5 fruit fly cellular contexts compared by ENCODE assay signal in genomic region chr3L:8827133-8827867, dm6.
A peak's percentile ranks its signal among the peaks of the same experiment; 100 is the strongest.
TF ChIP-seq lines count a peak whose summit lies in the region.

dally (plus strand) TSS chr3L:8827505.

- TF ChIP-seq CTCF in whole organism, embryonic (GFP tag; optimal IDR thresholded peaks at IDR 0.05; lab: Kevin White, UChicago) = no peak

TF ChIP-seq in whole organism, adult, 20 proteins besides CTCF, POLR2A, EP300 and RAD21 (continues in another document):
- TF ChIP-seq CG1620 (GFP tag; optimal IDR thresholded peaks at IDR 0.05; lab: Kevin White, UChicago) = no peak
- TF ChIP-seq CG5204 (GFP tag; optimal IDR thresholded peaks at IDR 0.05; lab: Kevin White, UChicago) = no peak
- TF ChIP-seq Hr96 (GFP tag; optimal IDR thresholded peaks at IDR 0.05; lab: Kevin White, UChicago) = peak; percentile 53
- TF ChIP-seq cnc (optimal IDR thresholded peaks at IDR 0.05; lab: Kevin White, UChicago) = no peak
- TF ChIP-seq Crg-1 (GFP tag; optimal IDR thresholded peaks at IDR 0.05; lab: Kevin White, UChicago) = no peak
- TF ChIP-seq kay (GFP tag; lab: Kevin White, UChicago; ENCODE audit: borderline replicate concordance) = peak; percentile 91
- no peak for TF ChIP-seq ovo (GFP tag; optimal IDR thresholded peaks at IDR 0.05; lab: Kevin White, UChicago)
- TF ChIP-seq CG11617 (GFP tag; optimal IDR thresholded peaks at IDR 0.05; lab: Kevin White, UChicago) = peak; percentile 42
- TF ChIP-seq cic (GFP tag; optimal IDR thresholded peaks at IDR 0.05; lab: Kevin White, UChicago) = peak; percentile 68
- TF ChIP-seq pad (GFP tag; optimal IDR thresholded peaks at IDR 0.05; lab: Kevin White, UChicago) = no peak
- peak; percentile 52 for TF ChIP-seq toe (GFP tag; optimal IDR thresholded peaks at IDR 0.05; lab: Kevin White, UChicago)
- TF ChIP-seq Mnt (GFP tag; optimal IDR thresholded peaks at IDR 0.05; lab: Kevin White, UChicago) = peak; percentile 63
- TF ChIP-seq CG12768 (GFP tag; optimal IDR thresholded peaks at IDR 0.05; lab: Kevin White, UChicago) = peak; percentile 36
- no peak for TF ChIP-seq Clk (GFP tag; optimal IDR thresholded peaks at IDR 0.05; lab: Kevin White, UChicago)
- peak; percentile 31 for TF ChIP-seq CG14711 (tag; optimal IDR thresholded peaks at IDR 0.05; lab: Kevin White, UChicago)
- peak; percentile 57 for TF ChIP-seq bab1 (GFP tag; optimal IDR thresholded peaks at IDR 0.05; lab: Kevin White, UChicago)
- peak; percentile 2 for TF ChIP-seq CG7101 (tag; optimal IDR thresholded peaks at IDR 0.05; lab: Kevin White, UChicago)
- TF ChIP-seq CG33017 (tag; optimal IDR thresholded peaks at IDR 0.05; lab: Kevin White, UChicago) = peak; percentile 64

TF ChIP-seq in whole organism, embryonic, 481 proteins besides CTCF, POLR2A, EP300 and RAD21 (continues in another document):
- TF ChIP-seq Taf1 (GFP tag; IDR thresholded peaks at IDR 0.05; lab: Robert Waterston, UW) = no peak
- TF ChIP-seq vfl (GFP tag; optimal IDR thresholded peaks at IDR 0.05; lab: Kevin White, UChicago) = no peak
- TF ChIP-seq zen2 (GFP tag; IDR thresholded peaks at IDR 0.05; lab: Robert Waterston, UW; ENCODE audit: partially characterized antibody) = peak; percentile 62; the same call in 1 of the 3 replicates
- no peak for TF ChIP-seq ATbp (GFP tag; optimal IDR thresholded peaks at IDR 0.05; lab: Kevin White, UChicago)
- no peak for TF ChIP-seq emc (GFP tag; optimal IDR thresholded peaks at IDR 0.05; lab: Kevin White, UChicago)
- no peak for TF ChIP-seq fd3F (GFP tag; optimal IDR thresholded peaks at IDR 0.05; lab: Kevin White, UChicago)
- no peak for TF ChIP-seq br (optimal IDR thresholded peaks at IDR 0.05; lab: Kevin White, UChicago)
- TF ChIP-seq cad (GFP tag; optimal IDR thresholded peaks at IDR 0.05; lab: Kevin White, UChicago) = no peak
- peak; percentile 13 for TF ChIP-seq HmgD (GFP tag; optimal IDR thresholded peaks at IDR 0.05; lab: Kevin White, UChicago)
- no peak for TF ChIP-seq wor (GFP tag; IDR thresholded peaks at IDR 0.05; lab: Robert Waterston, UW)
- no peak for TF ChIP-seq Doc3 (GFP tag; IDR thresholded peaks at IDR 0.05; lab: Robert Waterston, UW; ENCODE audit: partially characterized antibody)
- peak; percentile 28 for TF ChIP-seq CG15601 (tag; optimal IDR thresholded peaks at IDR 0.05; lab: Kevin White, UChicago)
- no peak for TF ChIP-seq CG6689 (GFP tag; IDR thresholded peaks at IDR 0.05; lab: Robert Waterston, UW)
- peak; percentile 31 for TF ChIP-seq CG13296 (GFP tag; optimal IDR thresholded peaks at IDR 0.05; lab: Kevin White, UChicago)
- TF ChIP-seq chm (GFP tag; IDR thresholded peaks at IDR 0.05; lab: Robert Waterston, UW) = peak; percentile 78
- TF ChIP-seq Myb (GFP tag; optimal IDR thresholded peaks at IDR 0.05; lab: Kevin White, UChicago) = no peak
- TF ChIP-seq da (GFP tag; optimal IDR thresholded peaks at IDR 0.05; lab: Kevin White, UChicago) = no peak
- TF ChIP-seq CG10209 (GFP tag; optimal IDR thresholded peaks at IDR 0.05; lab: Kevin White, UChicago) = no peak
- TF ChIP-seq nerfin-1 (tag; optimal IDR thresholded peaks at IDR 0.05; lab: Kevin White, UChicago) = no peak

TF ChIP-seq in whole organism, prepupa, 60 proteins besides CTCF, POLR2A, EP300 and RAD21 (continues in another document):
- TF ChIP-seq fkh (GFP tag; optimal IDR thresholded peaks at IDR 0.05; lab: Kevin White, UChicago) (peak; percentile 40), vri (GFP tag; optimal IDR thresholded peaks at IDR 0.05; lab: Kevin White, UChicago) (peak; percentile 58), Smox (GFP tag; optimal IDR thresholded peaks at IDR 0.05; lab: Kevin White, UChicago) (peak; percentile 20), CG1621 (tag; optimal IDR thresholded peaks at IDR 0.05; lab: Kevin White, UChicago) (peak; percentile 16), Met (GFP tag; optimal IDR thresholded peaks at IDR 0.05; lab: Kevin White, UChicago) (peak; percentile 46), CG11762 (GFP tag; optimal IDR thresholded peaks at IDR 0.05; lab: Kevin White, UChicago; ENCODE audit: insufficient read depth) (no peak), CG6854 (GFP tag; optimal IDR thresholded peaks at IDR 0.05; lab: Kevin White, UChicago) (peak; percentile 53), CG15336 (GFP tag; IDR thresholded peaks at IDR 0.05; lab: Robert Waterston, UW) (peak; percentile 54; the same call in 1 of the 2 replicates), Blimp-1 (GFP tag; optimal IDR thresholded peaks at IDR 0.05; lab: Kevin White, UChicago) (no peak), Ets96B (tag; optimal IDR thresholded peaks at IDR 0.05; lab: Kevin White, UChicago) (peak; percentile 13), dac (GFP tag; optimal IDR thresholded peaks at IDR 0.05; lab: Kevin White, UChicago) (no peak), fd85E (GFP tag; optimal IDR thresholded peaks at IDR 0.05; lab: Kevin White, UChicago) (no peak), CG16779 (tag; optimal IDR thresholded peaks at IDR 0.05; lab: Kevin White, UChicago) (peak; percentile 54), CG6808 (GFP tag; optimal IDR thresholded peaks at IDR 0.05; lab: Kevin White, UChicago) (no peak), eg (GFP tag; IDR thresholded peaks at IDR 0.05; lab: Robert Waterston, UW) (peak; percentile 60; the same call in 2 of the 3 replicates), cyc (GFP tag; optimal IDR thresholded peaks at IDR 0.05; lab: Kevin White, UChicago) (no peak), esn (GFP tag; optimal IDR thresholded peaks at IDR 0.05; lab: Kevin White, UChicago) (peak; percentile 60), dsx (GFP tag; optimal IDR thresholded peaks at IDR 0.05; lab: Kevin White, UChicago; ENCODE audit: poor library complexity, severe bottlenecking) (peak; percentile 47), CG10669 (GFP tag; optimal IDR thresholded peaks at IDR 0.05; lab: Kevin White, UChicago) (peak; percentile 17)

TF ChIP-seq in whole organism, pupa, 21 proteins besides CTCF, POLR2A, EP300 and RAD21:
- TF ChIP-seq gl (tag; optimal IDR thresholded peaks at IDR 0.05; lab: Kevin White, UChicago) (peak; percentile 53), CG14655 (GFP tag; optimal IDR thresholded peaks at IDR 0.05; lab: Kevin White, UChicago) (peak; percentile 17), Pif1A (GFP tag; optimal IDR thresholded peaks at IDR 0.05; lab: Kevin White, UChicago) (peak; percentile 59), CG8159 (tag; optimal IDR thresholded peaks at IDR 0.05; lab: Kevin White, UChicago) (no peak), CG15710 (tag; optimal IDR thresholded peaks at IDR 0.05; lab: Kevin White, UChicago) (no peak), Ets98B (GFP tag; IDR thresholded peaks at IDR 0.05; lab: Robert Waterston, UW) (peak; percentile 73), CG10348 (GFP tag; IDR thresholded peaks at IDR 0.05; lab: Robert Waterston, UW) (no peak), CG13204 (GFP tag; optimal IDR thresholded peaks at IDR 0.05; lab: Kevin White, UChicago) (peak; percentile 34), CG17806 (tag; optimal IDR thresholded peaks at IDR 0.05; lab: Kevin White, UChicago) (no peak), EcR (GFP tag; optimal IDR thresholded peaks at IDR 0.05; lab: Kevin White, UChicago) (peak; percentile 37), Snoo (tag; optimal IDR thresholded peaks at IDR 0.05; lab: Kevin White, UChicago) (peak; percentile 31), CG34367 (tag; optimal IDR thresholded peaks at IDR 0.05; lab: Kevin White, UChicago) (peak; percentile 22), CG12605 (GFP tag; IDR thresholded peaks at IDR 0.05; lab: Robert Waterston, UW) (peak; percentile 74), CG8301 (tag; optimal IDR thresholded peaks at IDR 0.05; lab: Kevin White, UChicago) (peak; percentile 2), CG32121 (GFP tag; IDR thresholded peaks at IDR 0.05; lab: Robert Waterston, UW) (peak; percentile 70; the same call in 1 of the 2 replicates), rn (GFP tag; IDR thresholded peaks at IDR 0.05; lab: Robert Waterston, UW) (no peak), CG9948 (tag; optimal IDR thresholded peaks at IDR 0.05; lab: Kevin White, UChicago) (no peak), Pif1B (GFP tag; optimal IDR thresholded peaks at IDR 0.05; lab: Kevin White, UChicago) (peak; percentile 70), fd96Ca (GFP tag; IDR thresholded peaks at IDR 0.05; lab: Robert Waterston, UW) (peak; percentile 37; the same call in 1 of the 3 replicates), D1 (tag; optimal IDR thresholded peaks at IDR 0.05; lab: Kevin White, UChicago) (no peak), CG4496 (GFP tag; IDR thresholded peaks at IDR 0.05; lab: Robert Waterston, UW) (peak; percentile 87)
TF ChIP-seq in whole organism, pupa: peak in this region for 14.

TF ChIP-seq in whole organism, wandering third instar larva, 38 proteins besides CTCF, POLR2A, EP300 and RAD21 (continues in another document):
- no peak for TF ChIP-seq Hr78 (GFP tag; optimal IDR thresholded peaks at IDR 0.05; lab: Kevin White, UChicago)
- TF ChIP-seq Sp1 (GFP tag; optimal IDR thresholded peaks at IDR 0.05; lab: Kevin White, UChicago) = peak; percentile 43
- TF ChIP-seq rgr (GFP tag; optimal IDR thresholded peaks at IDR 0.05; lab: Kevin White, UChicago) = peak; percentile 43
- TF ChIP-seq h (GFP tag; optimal IDR thresholded peaks at IDR 0.05; lab: Kevin White, UChicago) = peak; percentile 11
- TF ChIP-seq CG32264 (GFP tag; optimal IDR thresholded peaks at IDR 0.05; lab: Kevin White, UChicago) = no peak
- TF ChIP-seq sage (GFP tag; optimal IDR thresholded peaks at IDR 0.05; lab: Kevin White, UChicago) = peak; percentile 75
- TF ChIP-seq Vsx2 (GFP tag; optimal IDR thresholded peaks at IDR 0.05; lab: Kevin White, UChicago; ENCODE audit: partially characterized antibody) = peak; percentile 42
- TF ChIP-seq jim (GFP tag; optimal IDR thresholded peaks at IDR 0.05; lab: Kevin White, UChicago) = peak; percentile 26
- TF ChIP-seq Hr83 (GFP tag; optimal IDR thresholded peaks at IDR 0.05; lab: Kevin White, UChicago; ENCODE audit: poor library complexity, severe bottlenecking) = peak; percentile 58
- TF ChIP-seq brk (GFP tag; optimal IDR thresholded peaks at IDR 0.05; lab: Kevin White, UChicago) = peak; percentile 24
- TF ChIP-seq dl (GFP tag; optimal IDR thresholded peaks at IDR 0.05; lab: Kevin White, UChicago; ENCODE audit: insufficient read depth in 1 of 2, partially characterized antibody in 2 of 2) = peak; percentile 77 to 85
- TF ChIP-seq dmrt93B (GFP tag; optimal IDR thresholded peaks at IDR 0.05; lab: Kevin White, UChicago) = no peak
- no peak for TF ChIP-seq N (GFP tag; optimal IDR thresholded peaks at IDR 0.05; lab: Kevin White, UChicago)
- no peak for TF ChIP-seq lola (GFP tag; optimal IDR thresholded peaks at IDR 0.05; lab: Kevin White, UChicago)
- peak; percentile 87 for TF ChIP-seq Dif (GFP tag; optimal IDR thresholded peaks at IDR 0.05; lab: Kevin White, UChicago; ENCODE audit: partially characterized antibody)
- peak; percentile 20 to 25 for TF ChIP-seq foxo (GFP tag; optimal IDR thresholded peaks at IDR 0.05; lab: Kevin White, UChicago)
- no peak for TF ChIP-seq CrebA (GFP tag; optimal IDR thresholded peaks at IDR 0.05; lab: Kevin White, UChicago; ENCODE audit: borderline replicate concordance)
- TF ChIP-seq woc (GFP tag; optimal IDR thresholded peaks at IDR 0.05; lab: Kevin White, UChicago) = peak; percentile 74
- TF ChIP-seq Rel (GFP tag; optimal IDR thresholded peaks at IDR 0.05; lab: Kevin White, UChicago) = peak; percentile 38
- peak; percentile 38 for TF ChIP-seq Rel (tag; optimal IDR thresholded peaks at IDR 0.05; lab: Kevin White, UChicago)
- TF ChIP-seq HLH106 (tag; optimal IDR thresholded peaks at IDR 0.05; lab: Kevin White, UChicago) = no peak
- TF ChIP-seq br (GFP tag; optimal IDR thresholded peaks at IDR 0.05; lab: Kevin White, UChicago) = peak; percentile 29
